Fruit fly (Drosophila melanogaster) whole organism, embryonic: ENCODE measurements around the gene CG17982.

Experiments used
- CG10959 ChIP-seq: fragments of 200-800 bp; sonication (Bioruptor generic); IDR thresholded peaks from 2 replicates; pipeline ENCODE4 v1.3.6; 2022; ENCODE audit warnings: missing biosample characterization, missing genetic modification characterization
- CG12104 ChIP-seq: fragments of 200-800 bp; sonication (Bioruptor generic); optimal IDR thresholded peaks from 3 replicates; lab custom pipeline; 2016; ENCODE audit warnings: missing biosample characterization, missing genetic modification characterization
- CG12219 ChIP-seq: fragments of 200-800 bp; sonication (Bioruptor generic); optimal IDR thresholded peaks from 3 replicates; lab custom pipeline; 2018; ENCODE audit warnings: missing biosample characterization, mild to moderate bottlenecking, missing genetic modification characterization
- CG12236 ChIP-seq: fragments of 200-800 bp; sonication (Bioruptor generic); optimal IDR thresholded peaks from 2 replicates; lab custom pipeline; 2016; ENCODE audit warnings: missing biosample characterization, missing genetic modification characterization
- CG14050 ChIP-seq: fragments of 200-800 bp; sonication (Bioruptor generic); IDR thresholded peaks from 3 replicates; pipeline ENCODE4 v1.3.6; 2022; ENCODE audit warnings: missing biosample characterization, missing genetic modification characterization
- CG14667 ChIP-seq: fragments of 200-800 bp; sonication (Bioruptor generic); IDR thresholded peaks from 2 replicates; pipeline ENCODE4 v1.3.6; 2022; ENCODE audit warnings: missing biosample characterization, missing genetic modification characterization
- CG15479 ChIP-seq: fragments of 200-800 bp; sonication (Bioruptor generic); optimal IDR thresholded peaks from 3 replicates; lab custom pipeline; 2019; ENCODE audit warnings: missing biosample characterization, mild to moderate bottlenecking, missing genetic modification characterization, moderate library complexity
- CG17612 ChIP-seq: fragments of 200-800 bp; sonication (Bioruptor generic); IDR thresholded peaks from 2 replicates; pipeline ENCODE4 v1.3.6; 2022; ENCODE audit warnings: missing biosample characterization, missing genetic modification characterization
- CG1792 ChIP-seq: fragments of 200-800 bp; sonication (Bioruptor generic); optimal IDR thresholded peaks from 2 replicates; lab custom pipeline; 2016; ENCODE audit warnings: missing biosample characterization, missing genetic modification characterization
- CG31224 ChIP-seq: fragments of 200-800 bp; sonication (Bioruptor generic); IDR thresholded peaks from 2 replicates; pipeline ENCODE4 v1.3.6; 2022; ENCODE audit warnings: missing biosample characterization, missing genetic modification characterization
- CG32767 ChIP-seq: fragments of 200-800 bp; sonication (Bioruptor generic); IDR thresholded peaks from 2 replicates; pipeline ENCODE4 v1.3.6; 2022; ENCODE audit warnings: missing biosample characterization, missing genetic modification characterization
- CG33557 ChIP-seq: fragments of 200-800 bp; sonication (Bioruptor generic); optimal IDR thresholded peaks from 2 replicates; lab custom pipeline; 2019; ENCODE audit warnings: missing biosample characterization, mild to moderate bottlenecking, missing genetic modification characterization, moderate library complexity
- CG5953 ChIP-seq: fragments of 200-800 bp; sonication (Bioruptor generic); IDR thresholded peaks from 2 replicates; pipeline ENCODE4 v1.3.6; 2022; ENCODE audit warnings: missing biosample characterization, missing genetic modification characterization
- CG6654 ChIP-seq: fragments of 200-800 bp; sonication (Bioruptor generic); optimal IDR thresholded peaks from 2 replicates; lab custom pipeline; 2017; ENCODE audit warnings: missing biosample characterization, mild to moderate bottlenecking, missing genetic modification characterization
- CG6689 ChIP-seq: fragments of 200-800 bp; sonication (Bioruptor generic); IDR thresholded peaks from 2 replicates; pipeline ENCODE4 v1.3.6; 2022; ENCODE audit warnings: missing biosample characterization, missing genetic modification characterization
- CG7839 ChIP-seq: fragments of 200-800 bp; sonication (Bioruptor generic); optimal IDR thresholded peaks from 3 replicates; lab custom pipeline; 2018; ENCODE audit warnings: missing biosample characterization, mild to moderate bottlenecking, missing genetic modification characterization, moderate library complexity
- CG7928 ChIP-seq: fragments of 200-800 bp; sonication (Bioruptor generic); optimal IDR thresholded peaks from 2 replicates; lab custom pipeline; 2017; ENCODE audit warnings: missing biosample characterization, mild to moderate bottlenecking, missing genetic modification characterization
- CG8924 ChIP-seq: fragments of 200-800 bp; optimal IDR thresholded peaks from 3 replicates; lab custom pipeline; 2019; ENCODE audit warnings: missing biosample characterization, mild to moderate bottlenecking, missing genetic modification characterization, moderate library complexity
- CG8944 ChIP-seq: fragments of 200-800 bp; sonication (Bioruptor generic); optimal IDR thresholded peaks from 3 replicates; lab custom pipeline; 2016; ENCODE audit warnings: missing biosample characterization, missing genetic modification characterization
- CrebB ChIP-seq: fragments of 200-800 bp; sonication (Bioruptor generic); optimal IDR thresholded peaks from 3 replicates; lab custom pipeline; 2018; ENCODE audit warnings: missing biosample characterization, mild to moderate bottlenecking, missing genetic modification characterization
- D19B ChIP-seq: fragments of 200-800 bp; sonication (Bioruptor generic); optimal IDR thresholded peaks from 2 replicates; lab custom pipeline; 2017; ENCODE audit warnings: missing biosample characterization, mild to moderate bottlenecking, missing genetic modification characterization
- Doc3 ChIP-seq: fragments of 200-800 bp; sonication (Bioruptor generic); IDR thresholded peaks from 3 replicates; pipeline ENCODE4 v1.3.6; 2022; ENCODE audit warnings: missing biosample characterization, missing genetic modification characterization; ENCODE audit not compliant: partially characterized antibody
- Gsc ChIP-seq: fragments of 200-800 bp; sonication (Bioruptor generic); IDR thresholded peaks from 2 replicates; pipeline ENCODE4 v1.3.6; 2022; ENCODE audit warnings: missing biosample characterization, missing genetic modification characterization
- H2.0 ChIP-seq: fragments of 200-800 bp; sonication (Bioruptor generic); IDR thresholded peaks from 2 replicates; pipeline ENCODE4 v1.3.6; 2022; ENCODE audit warnings: missing biosample characterization, missing genetic modification characterization
- Hr3 ChIP-seq: fragments of 200-800 bp; sonication (Bioruptor generic); optimal IDR thresholded peaks from 3 replicates; lab custom pipeline; 2016; ENCODE audit warnings: missing biosample characterization, missing genetic modification characterization
- Med ChIP-seq: fragments of 200-800 bp; sonication (Bioruptor generic); peaks from one replicate; lab custom pipeline; 2016; ENCODE audit warnings: missing biosample characterization, missing genetic modification characterization, mild to moderate bottlenecking, inconsistent platforms, moderate library complexity
- Mes4 ChIP-seq: fragments of 200-800 bp; sonication (Bioruptor generic); optimal IDR thresholded peaks from 2 replicates; lab custom pipeline; 2016; ENCODE audit warnings: missing biosample characterization, missing genetic modification characterization
- Nf-YA ChIP-seq: fragments of 200-800 bp; sonication (Bioruptor generic); IDR thresholded peaks from 2 replicates; pipeline ENCODE4 v1.3.6; 2022; ENCODE audit warnings: missing biosample characterization, missing genetic modification characterization
- NfI ChIP-seq: fragments of 200-800 bp; sonication (Bioruptor generic); optimal IDR thresholded peaks from 3 replicates; lab custom pipeline; 2018; ENCODE audit warnings: missing biosample characterization, mild to moderate bottlenecking, missing genetic modification characterization, moderate library complexity
- Scr ChIP-seq: fragments of 200-800 bp; sonication (Bioruptor generic); IDR thresholded peaks from 2 replicates; pipeline ENCODE4 v1.3.6; 2022; ENCODE audit warnings: missing biosample characterization, missing genetic modification characterization; ENCODE audit not compliant: partially characterized antibody
- TFAM ChIP-seq: fragments of 200-800 bp; sonication (Bioruptor generic); optimal IDR thresholded peaks from 2 replicates; lab custom pipeline; 2017; ENCODE audit warnings: missing biosample characterization, missing genetic modification characterization, inconsistent platforms
- ap ChIP-seq: fragments of 200-800 bp; sonication (Bioruptor generic); IDR thresholded peaks from 2 replicates; pipeline ENCODE4 v1.3.6; 2022; ENCODE audit warnings: missing biosample characterization, missing genetic modification characterization
- cato ChIP-seq: fragments of 200-800 bp; sonication (Bioruptor generic); optimal IDR thresholded peaks from 2 replicates; lab custom pipeline; 2016; ENCODE audit warnings: missing biosample characterization, missing genetic modification characterization, borderline replicate concordance
- cwo ChIP-seq: fragments of 200-800 bp; sonication (Bioruptor generic); optimal IDR thresholded peaks from 3 replicates; lab custom pipeline; 2017; ENCODE audit warnings: missing biosample characterization, missing genetic modification characterization, mild to moderate bottlenecking, moderate library complexity, missing genetic modification reagents
- dmrt11E ChIP-seq: fragments of 200-800 bp; sonication (Bioruptor generic); optimal IDR thresholded peaks from 3 replicates; lab custom pipeline; 2018; ENCODE audit warnings: missing biosample characterization, mild to moderate bottlenecking, missing genetic modification characterization, moderate library complexity
- exex ChIP-seq: fragments of 200-800 bp; sonication (Bioruptor generic); optimal IDR thresholded peaks from 4 replicates; lab custom pipeline; 2018; ENCODE audit warnings: missing biosample characterization, mild to moderate bottlenecking, missing genetic modification characterization, moderate library complexity
- gcm2 ChIP-seq: fragments of 200-800 bp; sonication (Bioruptor generic); optimal IDR thresholded peaks from 2 replicates; lab custom pipeline; 2016; ENCODE audit warnings: missing biosample characterization, missing genetic modification characterization
- lmd ChIP-seq: fragments of 200-800 bp; sonication (Bioruptor generic); IDR thresholded peaks from 2 replicates; pipeline ENCODE4 v1.3.6; 2022; ENCODE audit warnings: missing biosample characterization, missing genetic modification characterization
- mld ChIP-seq: fragments of 200-800 bp; sonication (Bioruptor generic); IDR thresholded peaks from 3 replicates; pipeline ENCODE4 v1.3.6; 2022; ENCODE audit warnings: missing biosample characterization, missing genetic modification characterization; ENCODE audit not compliant: partially characterized antibody
- onecut ChIP-seq: fragments of 200-800 bp; sonication (Bioruptor generic); IDR thresholded peaks from 2 replicates; pipeline ENCODE4 v1.3.6; 2022; ENCODE audit warnings: missing biosample characterization, missing genetic modification characterization
- p53 ChIP-seq: fragments of 200-800 bp; sonication (Bioruptor generic); optimal IDR thresholded peaks from 2 replicates; lab custom pipeline; 2016; ENCODE audit warnings: missing biosample characterization, missing genetic modification characterization
- pita ChIP-seq: fragments of 200-800 bp; sonication (Bioruptor generic); optimal IDR thresholded peaks from 2 replicates; lab custom pipeline; 2017; ENCODE audit warnings: missing biosample characterization, mild to moderate bottlenecking, missing genetic modification characterization
- ro ChIP-seq: fragments of 200-800 bp; sonication (Bioruptor generic); IDR thresholded peaks from 2 replicates; pipeline ENCODE4 v1.3.6; 2022; ENCODE audit warnings: missing biosample characterization, missing genetic modification characterization
- sens ChIP-seq: fragments of 200-800 bp; sonication (Bioruptor generic); peaks from one replicate; lab custom pipeline; 2016; ENCODE audit warnings: missing biosample characterization, missing genetic modification characterization
- seq ChIP-seq: fragments of 200-800 bp; sonication (Bioruptor generic); IDR thresholded peaks from 2 replicates; pipeline ENCODE4 v1.3.6; 2022; ENCODE audit warnings: missing biosample characterization, missing genetic modification characterization
- slbo ChIP-seq: fragments of 200-800 bp; sonication (Bioruptor generic); IDR thresholded peaks from 2 replicates; pipeline ENCODE4 v1.3.6; 2022; ENCODE audit warnings: missing biosample characterization, missing genetic modification characterization
- tap ChIP-seq: fragments of 200-800 bp; optimal IDR thresholded peaks from 3 replicates; lab custom pipeline; 2019; ENCODE audit warnings: missing biosample characterization, mild to moderate bottlenecking, missing genetic modification characterization, moderate library complexity
- trh ChIP-seq: fragments of 200-800 bp; sonication (Bioruptor generic); optimal IDR thresholded peaks from 2 replicates; lab custom pipeline; 2016; ENCODE audit warnings: missing biosample characterization, missing genetic modification characterization
- zen ChIP-seq: fragments of 200-800 bp; sonication (Bioruptor generic); optimal IDR thresholded peaks from 3 replicates; lab custom pipeline; 2018; ENCODE audit warnings: missing biosample characterization, mild to moderate bottlenecking, missing genetic modification characterization, moderate library complexity
- zf30C ChIP-seq: fragments of 200-800 bp; sonication (Bioruptor generic); optimal IDR thresholded peaks from 3 replicates; lab custom pipeline; 2018; ENCODE audit warnings: missing biosample characterization, mild to moderate bottlenecking, missing genetic modification characterization
- zfh2 ChIP-seq: fragments of 200-800 bp; sonication (Bioruptor generic); optimal IDR thresholded peaks from 2 replicates; lab custom pipeline; 2016; ENCODE audit warnings: missing biosample characterization, missing genetic modification characterization

The CG17982 gene

DNA sequence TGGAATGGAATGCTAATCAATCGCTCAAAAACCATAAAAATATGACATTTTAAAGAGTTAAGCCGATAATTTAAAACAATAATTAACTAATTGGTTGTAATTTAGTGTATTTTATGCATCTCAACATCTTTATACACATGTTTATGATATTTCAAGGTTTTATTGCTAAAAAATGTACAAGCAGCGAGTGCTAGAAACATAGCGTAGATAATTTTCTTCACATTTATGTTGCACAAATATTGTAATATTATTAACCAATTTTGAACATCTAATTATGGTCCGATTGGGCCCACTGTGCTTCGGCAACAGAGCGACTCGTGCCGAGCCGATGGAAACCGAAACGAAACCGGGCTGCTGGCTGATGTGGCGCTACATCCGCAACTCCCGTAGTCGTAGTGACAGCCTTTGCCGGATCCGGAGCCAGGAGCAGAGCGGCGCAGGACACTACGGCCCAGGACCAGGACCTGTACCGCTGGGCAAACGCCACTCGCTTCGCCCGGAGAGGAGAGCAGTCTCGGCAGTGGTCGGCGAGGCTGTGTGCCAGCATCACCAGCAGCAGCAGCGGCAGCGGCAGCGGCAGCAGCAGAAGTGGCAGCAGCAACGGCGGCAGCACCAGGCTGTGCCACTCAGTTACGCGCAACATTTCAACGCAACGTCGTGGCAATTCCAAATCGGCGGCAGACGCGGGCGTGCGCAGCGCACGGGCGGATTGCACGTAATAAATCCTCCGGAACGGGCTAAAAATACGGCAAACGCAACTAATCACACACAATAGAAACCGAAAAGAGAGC, 34.7 kb upstream of the CG17982 start, which contains the start of gene sdt (continued):
- TF ChIP-seq CG8924 = no peak
- TF ChIP-seq CG33557 (GFP tag; lab: Kevin White, UChicago) = no peak
- TF ChIP-seq Doc3 (GFP tag; lab: Robert Waterston, UW) = no peak
- no peak for TF ChIP-seq CG1792
- no peak for TF ChIP-seq Med (GFP tag; lab: Kevin White, UChicago)
- TF ChIP-seq CG7928 (GFP tag; lab: Kevin White, UChicago) = no peak
- no peak for TF ChIP-seq p53
- no peak for TF ChIP-seq mld (GFP tag; lab: Robert Waterston, UW)
- TF ChIP-seq trh (GFP tag; lab: Kevin White, UChicago) = no peak
- TF ChIP-seq zfh2 (GFP tag; lab: Kevin White, UChicago) = no peak
- no peak for TF ChIP-seq CG14667 (GFP tag; lab: Robert Waterston, UW)
- TF ChIP-seq cato (GFP tag; lab: Kevin White, UChicago) = no peak
- no peak for TF ChIP-seq cwo
- TF ChIP-seq gcm2 = no peak
- 0 out of 2 replicates have a peak, but pooled peaks have one; percentile 11 for TF ChIP-seq lmd (GFP tag; lab: Robert Waterston, UW)
- TF ChIP-seq Scr = no peak
- peak; percentile 61 for TF ChIP-seq CG7839 (tag; lab: Kevin White, UChicago)
- TF ChIP-seq CG31224 (GFP tag; lab: Robert Waterston, UW) = no peak
- TF ChIP-seq seq (GFP tag; lab: Robert Waterston, UW) = no peak
- TF ChIP-seq Gsc (GFP tag; lab: Robert Waterston, UW) = no peak
- no peak for TF ChIP-seq CG15479
- TF ChIP-seq sens = peak; percentile 70
- TF ChIP-seq ro (GFP tag; lab: Robert Waterston, UW) = no peak
- no peak for TF ChIP-seq zf30C (GFP tag; lab: Kevin White, UChicago)
- no peak for TF ChIP-seq CG12219 (GFP tag; lab: Kevin White, UChicago)
- TF ChIP-seq CG6689 (GFP tag; lab: Robert Waterston, UW) = no peak
- TF ChIP-seq CG32767 (GFP tag; lab: Robert Waterston, UW) = no peak
- no peak for TF ChIP-seq zen (tag; lab: Kevin White, UChicago)
- TF ChIP-seq CrebB (tag; lab: Kevin White, UChicago) = no peak
- TF ChIP-seq Mes4 = no peak
- no peak for TF ChIP-seq CG10959 (GFP tag; lab: Robert Waterston, UW)
- no peak for TF ChIP-seq CG8944 (GFP tag; lab: Kevin White, UChicago)
- no peak for TF ChIP-seq Hr3 (GFP tag; lab: Kevin White, UChicago)
- TF ChIP-seq CG14050 = no peak
- no peak for TF ChIP-seq pita (GFP tag; lab: Kevin White, UChicago)
- TF ChIP-seq Nf-YA = no peak
- peak; percentile 4 for TF ChIP-seq NfI (GFP tag; lab: Kevin White, UChicago)
- no peak for TF ChIP-seq TFAM (GFP tag; lab: Kevin White, UChicago)
- no peak for TF ChIP-seq slbo
- no peak for TF ChIP-seq ap (GFP tag; lab: Robert Waterston, UW)
- TF ChIP-seq onecut (GFP tag; lab: Robert Waterston, UW) = no peak
- no peak for TF ChIP-seq dmrt11E (tag; lab: Kevin White, UChicago)
- no peak for TF ChIP-seq exex (tag; lab: Kevin White, UChicago)
- TF ChIP-seq CG5953 (GFP tag; lab: Robert Waterston, UW) = no peak
- no peak for TF ChIP-seq CG6654 (GFP tag; lab: Kevin White, UChicago)
- TF ChIP-seq CG17612 (GFP tag; lab: Robert Waterston, UW) = no peak
- TF ChIP-seq tap (tag; lab: Kevin White, UChicago) = no peak
- TF ChIP-seq CG12236 (GFP tag; lab: Kevin White, UChicago) = no peak
- TF ChIP-seq CG12104 (GFP tag; lab: Kevin White, UChicago) = no peak
- no peak for TF ChIP-seq H2.0 (GFP tag; lab: Robert Waterston, UW)
- no peak for TF ChIP-seq D19B (GFP tag; lab: Kevin White, UChicago)
